Fruit fly (Drosophila melanogaster): ENCODE results near the gene Gr89a.

DNA sequence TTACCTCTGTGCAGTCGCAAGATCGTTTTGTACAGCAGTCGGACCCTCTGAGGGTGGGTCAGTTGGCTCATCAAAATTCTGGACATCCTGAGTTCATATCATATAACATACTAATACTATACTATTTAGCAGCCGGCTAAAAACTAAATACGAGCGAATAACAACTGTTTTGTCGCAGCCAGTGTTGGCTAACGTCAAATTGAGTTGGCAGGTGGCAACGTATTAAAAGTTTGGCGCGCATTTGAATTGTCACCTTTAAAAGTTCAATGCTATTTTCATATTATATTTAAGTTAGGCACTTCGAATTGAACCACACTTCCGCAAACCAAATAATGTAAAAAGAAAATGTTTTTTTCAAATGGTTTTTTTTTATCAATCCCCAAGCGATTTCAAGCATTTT lies 16.5 kb downstream of the Gr89a start, which contains the start of gene Sdhaf3:
- TF ChIP-seq Lpt (GFP tag; optimal IDR thresholded peaks at IDR 0.05) (no peak), OdsH (GFP tag; optimal IDR thresholded peaks at IDR 0.05) (no peak), Blimp-1 (GFP tag; optimal IDR thresholded peaks at IDR 0.05) (no peak), eg (GFP tag; IDR thresholded peaks at IDR 0.05) (no peak), lz (GFP tag; optimal IDR thresholded peaks at IDR 0.05) (no peak), CG31627 (GFP tag; optimal IDR thresholded peaks at IDR 0.05) (no peak), CG3032 (tag; optimal IDR thresholded peaks at IDR 0.05) (no peak), net (GFP tag; optimal IDR thresholded peaks at IDR 0.05) (no peak), Hr4 (GFP tag; optimal IDR thresholded peaks at IDR 0.05) (no peak), CG6163 (GFP tag; IDR thresholded peaks at IDR 0.05) (no peak), CG6276 (GFP tag; optimal IDR thresholded peaks at IDR 0.05) (no peak), Ets96B (tag; optimal IDR thresholded peaks at IDR 0.05) (no peak)
